Fruit fly (Drosophila melanogaster): ENCODE measurements around the gene CG43139.

DNA sequence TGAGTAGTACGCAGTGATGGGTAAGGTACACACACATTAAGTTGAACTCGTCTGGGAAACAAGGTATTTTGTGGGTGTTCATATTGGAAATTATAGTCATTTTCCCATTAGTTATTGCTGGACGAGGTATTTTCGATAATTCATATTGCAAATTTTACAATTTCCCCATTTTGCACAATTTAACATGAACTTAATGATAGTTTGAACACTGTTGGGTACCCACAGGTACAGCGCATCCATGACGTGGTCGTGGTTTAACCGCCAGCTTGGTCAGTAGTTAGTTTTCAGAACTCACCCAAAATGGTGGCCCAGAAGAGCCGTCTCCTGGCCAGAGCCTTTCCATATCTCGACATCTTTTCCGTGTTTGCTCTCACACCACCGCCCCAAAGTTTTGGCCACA lies 40.4 kb upstream of the CG43139 start, which contains the start of gene Gr98b:
- TF ChIP-seq bab1 (GFP tag; optimal IDR thresholded peaks at IDR 0.05) (no peak), Crg-1 (GFP tag; optimal IDR thresholded peaks at IDR 0.05) (no peak), tj (GFP tag; optimal IDR thresholded peaks at IDR 0.05) (no peak), CG7101 (tag; optimal IDR thresholded peaks at IDR 0.05) (no peak), CG12768 (GFP tag; optimal IDR thresholded peaks at IDR 0.05) (no peak), CG33017 (tag; optimal IDR thresholded peaks at IDR 0.05) (no peak), kay (GFP tag; ENCODE audit: borderline replicate concordance) (no peak), Hr96 (GFP tag; optimal IDR thresholded peaks at IDR 0.05) (no peak), Mnt (GFP tag; optimal IDR thresholded peaks at IDR 0.05) (no peak), CG11617 (GFP tag; optimal IDR thresholded peaks at IDR 0.05) (no peak)
